Worm (Caenorhabditis elegans) whole organism, L4 larva: ENCODE results near the gene sip-1.
A peak's percentile ranks its signal among the peaks of the same experiment; 100 is the strongest.

ENCODE experiments used
- F49E8.2 ChIP-seq: sonication (generic microtip); optimal IDR thresholded peaks from 2 replicates; lab custom pipeline; 2016; ENCODE audit warnings: missing compliant biosample characterization, mild to moderate bottlenecking, missing genetic modification characterization, borderline replicate concordance
- T20F7.1 ChIP-seq: fragments of 200-800 bp; sonication (Bioruptor generic); optimal IDR thresholded peaks from 2 replicates; lab custom pipeline; 2018; ENCODE audit warnings: mild to moderate bottlenecking, missing genetic modification characterization, missing compliant biosample characterization
- arid-1 ChIP-seq: fragments of 200-800 bp; sonication (Bioruptor generic); conservative IDR thresholded peaks from 2 replicates; pipeline ENCODE4 v1.3.6; 2022; ENCODE audit warnings: missing genetic modification reagents, missing genetic modification characterization, missing compliant biosample characterization
- cey-2 ChIP-seq: sonication (generic microtip); optimal IDR thresholded peaks from 3 replicates; lab custom pipeline; 2017; ENCODE audit warnings: missing genetic modification characterization, mild to moderate bottlenecking, missing compliant biosample characterization, antibody characterized with exemption, borderline replicate concordance; ENCODE audit not compliant: insufficient read depth
- hif-1 ChIP-seq, 2 experiments: sonication (generic microtip); optimal IDR thresholded peaks; 2 replicates each; lab custom pipeline; 2016 to 2017; ENCODE audit warnings: missing compliant biosample characterization in 2 of 2, missing genetic modification characterization in 2 of 2, missing genetic modification reagents in 2 of 2, missing genotype in 2 of 2, mild to moderate bottlenecking in 1 of 2
- lin-1 ChIP-seq: fragments of 200-800 bp; sonication (Bioruptor generic); IDR thresholded peaks from 2 replicates; pipeline ENCODE4 v1.3.6; 2022; ENCODE audit warnings: missing genetic modification reagents, missing genetic modification characterization, missing compliant biosample characterization
- lin-15B ChIP-seq: fragments of 150-350 bp; sonication (generic microtip); optimal IDR thresholded peaks from 3 replicates; lab custom pipeline; 2014; ENCODE audit warnings: missing biosample characterization, missing genetic modification characterization
- madf-5 ChIP-seq, 2 experiments: fragments of 200-800 bp; sonication (Bioruptor generic); IDR thresholded peaks; 2 replicates each; pipeline ENCODE4 v1.3.6; 2022; ENCODE audit warnings: missing compliant biosample characterization in 2 of 2, missing genetic modification characterization in 2 of 2
- mdl-1 ChIP-seq, 2 experiments: fragments of 150-350 bp in 1 of 2; sonication (generic microtip) in 1 of 2; optimal IDR thresholded peaks; 2 replicates each; lab custom pipeline; 2014 to 2017; ENCODE audit warnings: missing biosample characterization in 2 of 2, missing genetic modification characterization in 2 of 2
- mdt-29 ChIP-seq: fragments of 200-800 bp; sonication (Bioruptor generic); IDR thresholded peaks from 2 replicates; pipeline ENCODE4 v1.3.6; 2022; ENCODE audit warnings: missing genetic modification reagents, missing genetic modification characterization, missing compliant biosample characterization
- mep-1 ChIP-seq: fragments of 150-350 bp; sonication (generic microtip); optimal IDR thresholded peaks from 3 replicates; lab custom pipeline; 2014; ENCODE audit warnings: missing biosample characterization, missing genetic modification characterization
- nhr-10 ChIP-seq: fragments of 150-350 bp; optimal IDR thresholded peaks from 2 replicates; lab custom pipeline; 2014; ENCODE audit warnings: missing biosample characterization, missing genetic modification characterization
- nhr-237 ChIP-seq: sonication (generic microtip); optimal IDR thresholded peaks from 2 replicates; lab custom pipeline; 2017; ENCODE audit warnings: missing biosample characterization, missing genetic modification characterization
- nhr-28 ChIP-seq: fragments of 150-350 bp; optimal IDR thresholded peaks from 2 replicates; lab custom pipeline; 2014; ENCODE audit warnings: missing biosample characterization, missing genetic modification characterization
- nhr-77 ChIP-seq: fragments of 150-350 bp; optimal IDR thresholded peaks from 2 replicates; lab custom pipeline; 2014; ENCODE audit warnings: missing biosample characterization, missing genetic modification characterization
- snpc-1.2 ChIP-seq: fragments of 200-800 bp; sonication (Bioruptor generic); IDR thresholded peaks from 2 replicates; pipeline ENCODE4 v1.3.6; 2022; ENCODE audit warnings: missing genetic modification reagents, missing genetic modification characterization, missing compliant biosample characterization
- tra-1 ChIP-seq: fragments of 200-800 bp; sonication (Bioruptor generic); IDR thresholded peaks from 2 replicates; pipeline ENCODE4 v1.3.6; 2022; ENCODE audit warnings: missing genetic modification reagents, missing genetic modification characterization, missing compliant biosample characterization
- unc-39 ChIP-seq: sonication (generic microtip); optimal IDR thresholded peaks from 2 replicates; lab custom pipeline; 2017; ENCODE audit warnings: missing biosample characterization, missing genetic modification characterization
- zfp-3 ChIP-seq: fragments of 200-800 bp; sonication (Bioruptor generic); conservative IDR thresholded peaks from 2 replicates; pipeline ENCODE4 v1.3.6; 2022; ENCODE audit warnings: missing genetic modification reagents, missing genetic modification characterization, missing compliant biosample characterization
- zip-11 ChIP-seq: fragments of 200-800 bp; sonication (Bioruptor generic); IDR thresholded peaks from 2 replicates; pipeline ENCODE4 v1.3.6; 2022; ENCODE audit warnings: missing genetic modification characterization, missing compliant biosample characterization
- zip-2 ChIP-seq: fragments of 150-350 bp; optimal IDR thresholded peaks from 2 replicates; lab custom pipeline; 2014; ENCODE audit warnings: missing biosample characterization, missing genetic modification characterization
- ztf-7 ChIP-seq: fragments of 150-350 bp; optimal IDR thresholded peaks from 2 replicates; lab custom pipeline; 2014; ENCODE audit warnings: missing biosample characterization, missing genetic modification characterization

The sip-1 gene

DNA sequence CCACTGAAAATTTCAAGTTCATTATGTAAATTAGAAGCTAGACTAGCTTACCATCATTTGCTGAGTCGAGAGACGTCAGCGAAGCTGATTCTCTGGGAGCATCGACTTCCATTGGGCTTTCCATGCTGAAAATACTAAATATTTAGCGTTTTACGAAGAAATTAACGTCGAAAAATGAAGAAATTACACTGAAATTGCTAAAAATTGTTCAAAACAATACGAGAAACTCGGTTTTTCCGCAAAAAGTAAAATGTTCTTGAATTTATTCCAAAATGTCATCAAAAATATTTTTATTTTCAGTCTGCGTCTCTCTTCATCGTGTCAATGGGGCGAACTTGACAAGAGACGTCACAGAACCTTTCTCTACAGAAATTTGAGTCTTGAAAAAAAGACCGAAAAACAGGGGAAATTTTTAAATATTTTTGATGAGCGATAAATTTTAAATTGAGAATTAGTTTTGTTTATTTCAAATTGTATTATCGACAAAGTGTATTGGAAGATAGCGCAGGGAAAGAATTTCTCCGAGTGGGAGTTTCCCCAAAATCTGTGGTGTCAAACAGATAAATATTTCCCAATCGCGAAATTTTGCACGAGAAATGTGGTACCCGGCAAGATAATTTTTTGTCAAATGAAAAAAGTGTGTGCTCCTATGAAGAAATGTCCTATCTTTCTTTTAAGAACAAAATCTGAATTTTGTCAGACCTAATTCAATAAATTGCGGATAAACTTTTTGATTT is 46.0 kb downstream of the sip-1 start, which contains the start of gene ecps-1 (continued):
- TF ChIP-seq mep-1 (tag; lab: Kevin White, UChicago) (peak; percentile 94), lin-15B (tag; lab: Kevin White, UChicago) (peak; percentile 88), nhr-237 (tag; lab: Kevin White, UChicago) (no peak), arid-1 (GFP tag; lab: Robert Waterston, UW) (peak; percentile 86), T20F7.1 (GFP tag; lab: Kevin White, UChicago) (no peak), mdt-29 (GFP tag; lab: Robert Waterston, UW) (peak; percentile 64), zip-2 (no peak), madf-5 (GFP tag; IDR thresholded peaks at IDR 0.05; lab: Robert Waterston, UW) (no peak; a peak in 1 of 4 replicates), nhr-28 (tag; lab: Kevin White, UChicago) (peak; percentile 71), nhr-10 (tag; lab: Kevin White, UChicago) (peak; percentile 42), snpc-1.2 (GFP tag; lab: Robert Waterston, UW) (0 out of 2 replicates have a peak, but pooled peaks have one; percentile 38), mdl-1 (tag; optimal IDR thresholded peaks at IDR 0.05; lab: Kevin White, UChicago) (peak; percentile 61 to 75), cey-2 (tag; lab: Kevin White, UChicago) (no peak), tra-1 (GFP tag; lab: Robert Waterston, UW) (peak; percentile 90), zip-11 (GFP tag; lab: Robert Waterston, UW) (no peak), ztf-7 (tag; lab: Kevin White, UChicago) (peak; percentile 43), unc-39 (no peak), zfp-3 (0 out of 2 replicates have a peak, but pooled peaks have one; percentile 66), nhr-77 (tag; lab: Kevin White, UChicago) (peak; percentile 84), F49E8.2 (tag; lab: Kevin White, UChicago) (peak; percentile 67), hif-1 (tag; optimal IDR thresholded peaks at IDR 0.05; lab: Kevin White, UChicago) (peak in 1 of 2 experiments; percentile 92), lin-1 (peak; percentile 34; the same call in 1 of the 2 replicates)
